Fruit fly (Drosophila melanogaster): ENCODE measurements around the gene Sec71.

Sec71 gene

DNA sequence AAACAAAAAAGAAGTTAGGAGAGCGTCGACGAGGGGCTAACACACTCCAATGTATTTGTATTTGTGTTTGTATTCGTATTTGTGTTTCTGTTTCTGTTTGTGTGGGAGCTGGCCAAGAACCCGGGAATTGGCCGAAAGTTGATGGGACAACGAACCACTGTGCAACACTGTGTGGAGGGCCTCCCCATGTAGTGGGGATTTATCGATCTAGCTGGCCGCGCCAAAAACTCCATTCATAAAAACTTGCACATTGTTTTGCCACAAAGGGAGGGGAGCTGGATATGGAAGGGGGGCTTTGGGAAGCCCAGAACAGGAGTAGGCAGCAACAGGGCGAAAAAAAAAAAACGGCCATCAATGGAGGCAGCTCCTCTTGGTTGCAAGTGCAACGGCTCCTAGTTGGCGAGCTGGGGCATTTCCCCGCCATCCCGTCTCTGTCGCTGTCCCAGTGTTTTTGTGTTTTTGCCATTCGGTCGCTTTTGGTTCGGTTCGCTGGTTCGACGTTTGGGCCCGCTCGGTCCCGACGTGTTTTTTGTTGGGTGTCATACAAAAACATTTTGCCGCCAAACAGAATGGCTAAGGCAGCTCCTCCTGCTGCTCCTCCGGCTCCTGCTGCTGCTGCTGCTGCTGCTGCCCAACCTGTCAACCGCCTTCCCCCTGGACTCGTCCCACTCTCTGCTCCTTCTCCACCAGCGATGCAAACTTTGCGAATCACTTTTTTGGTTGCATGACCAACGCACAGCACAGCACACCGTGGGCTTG lies 16.2 kb upstream of the Sec71 start:
- TF ChIP-seq dysf (GFP tag; IDR thresholded peaks at IDR 0.05) (no peak), CG34376 (GFP tag; optimal IDR thresholded peaks at IDR 0.05) (no peak), CG4282 (GFP tag; optimal IDR thresholded peaks at IDR 0.05) (no peak), ara (GFP tag; IDR thresholded peaks at IDR 0.05) (no peak), gfzf (GFP tag; optimal IDR thresholded peaks at IDR 0.05) (no peak), CG31365 (tag; optimal IDR thresholded peaks at IDR 0.05) (no peak), CG10431 (GFP tag; optimal IDR thresholded peaks at IDR 0.05) (peak; percentile 32), HLH3B (GFP tag; IDR thresholded peaks at IDR 0.05) (no peak), onecut (GFP tag; IDR thresholded peaks at IDR 0.05) (peak; percentile 80), sens (GFP tag) (peak; percentile 42), nerfin-2 (GFP tag; IDR thresholded peaks at IDR 0.05; ENCODE audit: partially characterized antibody) (0 out of 2 replicates have a peak, but pooled peaks have one; percentile 28), CG18599 (GFP tag; optimal IDR thresholded peaks at IDR 0.05) (no peak), row (GFP tag; IDR thresholded peaks at IDR 0.05) (peak; percentile 26; the same call in 1 of the 3 replicates), eyg (GFP tag; optimal IDR thresholded peaks at IDR 0.05) (no peak), ranshi (GFP tag; IDR thresholded peaks at IDR 0.05) (no peak), CG3995 (GFP tag; optimal IDR thresholded peaks at IDR 0.05) (no peak), Med (GFP tag) (peak; percentile 47), pan (optimal IDR thresholded peaks at IDR 0.05) (no peak), pan (GFP tag; optimal IDR thresholded peaks at IDR 0.05 in 1 of 2, IDR thresholded peaks at IDR 0.05 in 1 of 2) (no peak), luna (GFP tag; optimal IDR thresholded peaks at IDR 0.05) (no peak), CG1832 (GFP tag; optimal IDR thresholded peaks at IDR 0.05) (no peak), CG10147 (GFP tag; optimal IDR thresholded peaks at IDR 0.05) (no peak), ems (GFP tag; optimal IDR thresholded peaks at IDR 0.05) (no peak), prd (optimal IDR thresholded peaks at IDR 0.05) (no peak), prd (GFP tag; IDR thresholded peaks at IDR 0.05) (no peak), CG8944 (GFP tag; optimal IDR thresholded peaks at IDR 0.05) (no peak), ro (GFP tag; IDR thresholded peaks at IDR 0.05) (0 out of 2 replicates have a peak, but pooled peaks have one; percentile 7), E2f2 (GFP tag; IDR thresholded peaks at IDR 0.05) (no peak), sug (tag; optimal IDR thresholded peaks at IDR 0.05) (no peak), HLH4C (GFP tag; IDR thresholded peaks at IDR 0.05; ENCODE audit: partially characterized antibody) (0 out of 3 replicates have a peak, but pooled peaks have one; percentile 23), Usf (GFP tag; optimal IDR thresholded peaks at IDR 0.05) (no peak), CG6683 (GFP tag; optimal IDR thresholded peaks at IDR 0.05) (no peak), pzg (GFP tag; optimal IDR thresholded peaks at IDR 0.05) (no peak), Pdp1 (GFP tag; optimal IDR thresholded peaks at IDR 0.05) (peak in 1 of 2 experiments; percentile 4), ewg (GFP tag; optimal IDR thresholded peaks at IDR 0.05) (no peak), CG9437 (GFP tag; optimal IDR thresholded peaks at IDR 0.05) (no peak), CG2875 (GFP tag; optimal IDR thresholded peaks at IDR 0.05) (no peak), CG10267 (tag; optimal IDR thresholded peaks at IDR 0.05) (no peak), CG43689 (GFP tag; IDR thresholded peaks at IDR 0.05) (0 out of 2 replicates have a peak, but pooled peaks have one; percentile 21), Ets65A (GFP tag) (peak; percentile 46), CG15601 (tag; optimal IDR thresholded peaks at IDR 0.05) (no peak), abd-A (tag; optimal IDR thresholded peaks at IDR 0.05) (no peak), otp (GFP tag; IDR thresholded peaks at IDR 0.05) (no peak), CG13424 (tag; optimal IDR thresholded peaks at IDR 0.05) (no peak), CG2199 (GFP tag; IDR thresholded peaks at IDR 0.05) (no peak), CG5180 (GFP tag; optimal IDR thresholded peaks at IDR 0.05) (peak; percentile 95), br (optimal IDR thresholded peaks at IDR 0.05) (no peak), zen (tag; optimal IDR thresholded peaks at IDR 0.05) (no peak)

All from whole organism, embryonic.